Comparison of ENCODE assay signal across 1 worm cellular context in genomic region chrV:20851847-20852386, ce11.
TF ChIP-seq lines count a peak whose summit lies in the region.

Gene ndua-1 (minus strand): TSS chrV:20851897.

TF ChIP-seq in whole organism, L2 larva, 48 proteins besides CTCF, POLR2A, EP300 and RAD21 (continued from another document):
- TF ChIP-seq lin-11 (tag; optimal IDR thresholded peaks at IDR 0.05; lab: Kevin White, UChicago) (peak; percentile 35), sma-3 (GFP tag; optimal IDR thresholded peaks at IDR 0.05; lab: Kevin White, UChicago) (peak; percentile 47), ZK546.5 (tag; optimal IDR thresholded peaks at IDR 0.05; lab: Kevin White, UChicago) (no peak), crh-2 (tag; optimal IDR thresholded peaks at IDR 0.05; lab: Kevin White, UChicago) (no peak), zag-1 (tag; optimal IDR thresholded peaks at IDR 0.05; lab: Kevin White, UChicago) (no peak), lin-13 (GFP tag; optimal IDR thresholded peaks at IDR 0.05; lab: Kevin White, UChicago) (peak; percentile 49), mbf-1 (tag; optimal IDR thresholded peaks at IDR 0.05; lab: Kevin White, UChicago) (no peak), nhr-77 (tag; optimal IDR thresholded peaks at IDR 0.05; lab: Kevin White, UChicago) (no peak), snpc-4 (tag; optimal IDR thresholded peaks at IDR 0.05; lab: Kevin White, UChicago) (no peak), elt-3 (tag; optimal IDR thresholded peaks at IDR 0.05; lab: Kevin White, UChicago) (no peak), nhr-11 (tag; optimal IDR thresholded peaks at IDR 0.05; lab: Kevin White, UChicago) (no peak), nhr-21 (tag; optimal IDR thresholded peaks at IDR 0.05; lab: Kevin White, UChicago) (no peak), fos-1 (tag; optimal IDR thresholded peaks at IDR 0.05; lab: Kevin White, UChicago) (no peak), nhr-12 (tag; optimal IDR thresholded peaks at IDR 0.05; lab: Kevin White, UChicago) (no peak), unc-39 (tag; optimal IDR thresholded peaks at IDR 0.05; lab: Kevin White, UChicago) (no peak), ama-1 (optimal IDR thresholded peaks at IDR 0.05; lab: Kevin White, UChicago) (no peak), nhr-10 (tag; optimal IDR thresholded peaks at IDR 0.05; lab: Kevin White, UChicago) (no peak), egl-27 (tag; optimal IDR thresholded peaks at IDR 0.05; lab: Kevin White, UChicago) (no peak), elt-1 (tag; optimal IDR thresholded peaks at IDR 0.05; lab: Kevin White, UChicago) (no peak), alr-1 (tag; optimal IDR thresholded peaks at IDR 0.05; lab: Kevin White, UChicago) (no peak), Y55F3AM.14 (GFP tag; optimal IDR thresholded peaks at IDR 0.05; lab: Kevin White, UChicago) (no peak), nhr-6 (tag; optimal IDR thresholded peaks at IDR 0.05; lab: Kevin White, UChicago) (no peak), lin-39 (tag; optimal IDR thresholded peaks at IDR 0.05; lab: Kevin White, UChicago) (no peak), aly-2 (tag; optimal IDR thresholded peaks at IDR 0.05; lab: Kevin White, UChicago) (no peak), mab-5 (tag; optimal IDR thresholded peaks at IDR 0.05; lab: Kevin White, UChicago) (no peak)
